Worm (Caenorhabditis elegans) whole organism, L4 larva: Measurements from ENCODE around the gene tgt-1.

Source experiments
- F44E2.7 ChIP-seq: fragments of 200-800 bp; sonication (Bioruptor generic); IDR thresholded peaks from 2 replicates; pipeline ENCODE4 v2.1.2; 2022; ENCODE audit warnings: missing genetic modification characterization, missing compliant biosample characterization
- R02D3.7 ChIP-seq: fragments of 150-350 bp; sonication (generic microtip); optimal IDR thresholded peaks from 3 replicates; lab custom pipeline; 2014; ENCODE audit warnings: missing biosample characterization, missing genetic modification characterization
- ZK337.2 ChIP-seq: fragments of 200-800 bp; sonication (Bioruptor generic); IDR thresholded peaks from 2 replicates; pipeline ENCODE4 v1.3.6; 2022; ENCODE audit warnings: missing genetic modification reagents, missing genetic modification characterization, missing compliant biosample characterization
- ama-1 ChIP-seq: fragments of 150-350 bp; optimal IDR thresholded peaks from 2 replicates; lab custom pipeline; 2014; ENCODE audit warnings: inconsistent platforms, mixed read lengths
- arid-1 ChIP-seq: fragments of 200-800 bp; sonication (Bioruptor generic); conservative IDR thresholded peaks from 2 replicates; pipeline ENCODE4 v1.3.6; 2022; ENCODE audit warnings: missing genetic modification reagents, missing genetic modification characterization, missing compliant biosample characterization
- ces-1 ChIP-seq: fragments of 150-350 bp; sonication (generic microtip); optimal IDR thresholded peaks from 4 replicates; lab custom pipeline; 2014; ENCODE audit warnings: missing biosample characterization, missing genetic modification reagents, missing genetic modification characterization
- daf-12 ChIP-seq: fragments of 150-350 bp; optimal IDR thresholded peaks from 2 replicates; lab custom pipeline; 2014; ENCODE audit warnings: missing biosample characterization, missing genetic modification reagents, missing genetic modification characterization
- duxl-1 ChIP-seq: sonication (generic microtip); optimal IDR thresholded peaks from 2 replicates; lab custom pipeline; 2016; ENCODE audit warnings: mild to moderate bottlenecking, missing genetic modification characterization, moderate library complexity, missing compliant biosample characterization; ENCODE audit not compliant: poor library complexity
- nhr-237 ChIP-seq: sonication (generic microtip); optimal IDR thresholded peaks from 2 replicates; lab custom pipeline; 2017; ENCODE audit warnings: missing biosample characterization, missing genetic modification characterization
- nhr-25 ChIP-seq: sonication (generic microtip); optimal IDR thresholded peaks from 2 replicates; lab custom pipeline; 2017; ENCODE audit warnings: missing genetic modification characterization, mild to moderate bottlenecking, missing compliant biosample characterization, antibody characterized with exemption, moderate library complexity, borderline replicate concordance; ENCODE audit not compliant: insufficient read depth
- pha-4 ChIP-seq, 2 experiments: fragments of 150-350 bp in 1 of 2; fragments of 200-800 bp in 1 of 2; sonication (Bioruptor generic) in 1 of 2; IDR thresholded peaks in 1 of 2; optimal IDR thresholded peaks in 1 of 2; 2 replicates each; pipeline versions ENCODE4 v1.3.6 to Lab custom; 2014 to 2022; ENCODE audit warnings: missing genetic modification characterization in 2 of 2, missing genetic modification reagents in 2 of 2, missing biosample characterization in 1 of 2, missing compliant biosample characterization in 1 of 2
- snpc-4 ChIP-seq: fragments of 150-350 bp; optimal IDR thresholded peaks from 2 replicates; lab custom pipeline; 2014; ENCODE audit warnings: missing biosample characterization, missing genetic modification characterization
- tra-1 ChIP-seq: fragments of 200-800 bp; sonication (Bioruptor generic); IDR thresholded peaks from 2 replicates; pipeline ENCODE4 v1.3.6; 2022; ENCODE audit warnings: missing genetic modification reagents, missing genetic modification characterization, missing compliant biosample characterization
- unc-62 ChIP-seq, 3 experiments: fragments of 150-350 bp in 1 of 3; sonication (generic microtip); optimal IDR thresholded peaks in 2 of 3; peaks in 1 of 3; 1 replicate in 1 of 3; 2 replicates in 2 of 3; lab custom pipeline; 2014 to 2017; ENCODE audit warnings: missing biosample characterization in 3 of 3, missing genetic modification characterization in 3 of 3, missing genetic modification reagents in 3 of 3, missing genotype in 1 of 3

DNA sequence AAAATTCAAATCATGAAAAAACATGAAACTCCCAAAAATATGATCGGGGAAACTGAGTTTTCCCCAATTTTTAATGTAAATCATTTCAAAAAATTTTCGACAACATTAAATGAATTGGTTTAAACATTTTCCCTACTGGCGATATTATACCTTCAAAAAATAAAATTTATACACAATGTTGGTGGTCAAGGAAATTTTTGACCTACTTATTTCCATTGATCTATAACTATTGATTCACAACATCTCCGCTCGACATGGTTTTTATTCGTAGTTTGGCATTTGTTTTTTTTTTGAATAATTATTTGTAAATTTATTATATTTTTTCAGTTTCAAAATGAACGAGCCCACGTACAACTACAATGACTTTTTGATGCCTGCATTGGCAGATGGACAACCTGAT lies 9.3 kb downstream of the tgt-1 start, which contains the start of gene tbx-36:
- TF ChIP-seq tra-1 (GFP tag; lab: Robert Waterston, UW) (no peak), pha-4 (GFP tag; IDR thresholded peaks at IDR 0.05; lab: Robert Waterston, UW) (no peak), pha-4 (tag; optimal IDR thresholded peaks at IDR 0.05; lab: Kevin White, UChicago) (no peak), duxl-1 (tag; lab: Kevin White, UChicago) (no peak), ces-1 (GFP tag; lab: Kevin White, UChicago) (no peak), R02D3.7 (tag; lab: Kevin White, UChicago) (no peak), ama-1 (lab: Kevin White, UChicago) (no peak), F44E2.7 (no peak), ZK337.2 (GFP tag; lab: Robert Waterston, UW) (no peak), unc-62 (GFP tag; optimal IDR thresholded peaks at IDR 0.05 in 1 of 2; lab: Kevin White, UChicago) (no peak), unc-62 (tag; optimal IDR thresholded peaks at IDR 0.05; lab: Kevin White, UChicago) (no peak), arid-1 (GFP tag; lab: Robert Waterston, UW) (no peak), nhr-25 (tag; lab: Kevin White, UChicago) (no peak), nhr-237 (tag; lab: Kevin White, UChicago) (no peak), daf-12 (tag; lab: Kevin White, UChicago) (no peak), snpc-4 (tag; lab: Kevin White, UChicago) (no peak)
